Worm (Caenorhabditis elegans): ENCODE data around the gene vps-24.
A peak's percentile ranks its signal among the peaks of the same experiment; 100 is the strongest.

vps-24 gene

DNA sequence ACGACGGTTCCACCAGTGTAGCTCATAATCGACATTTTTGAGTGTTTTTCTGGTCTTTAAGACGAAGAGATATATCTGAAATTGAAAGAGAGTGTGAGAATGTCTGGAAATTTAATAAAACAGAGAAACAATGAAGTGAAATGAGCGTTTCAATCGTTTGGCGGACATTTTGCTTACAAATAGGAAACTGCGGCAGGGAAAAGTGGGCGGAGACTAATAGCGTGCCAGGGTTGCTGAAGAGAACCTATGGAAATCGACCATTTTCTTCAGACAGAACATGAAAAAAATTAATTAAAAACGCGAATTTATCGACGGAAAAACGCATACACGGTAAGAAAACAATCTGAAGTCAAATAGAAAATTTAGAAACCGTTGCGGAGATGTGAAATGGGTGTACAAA lies 38.4 kb upstream of the vps-24 start, which contains the start of gene pbs-3 (continued):
- TF ChIP-seq madf-9 (GFP tag; conservative IDR thresholded peaks at IDR 0.05) (no peak), lin-13 (GFP tag; optimal IDR thresholded peaks at IDR 0.05) (peak; percentile 58), cey-2 (tag; optimal IDR thresholded peaks at IDR 0.05; ENCODE audit: borderline replicate concordance, insufficient read depth) (no peak), ctbp-1 (GFP tag; IDR thresholded peaks at IDR 0.05) (no peak), gei-8 (GFP tag; optimal IDR thresholded peaks at IDR 0.05) (no peak), nhr-237 (tag; optimal IDR thresholded peaks at IDR 0.05) (no peak), pha-4 (GFP tag; IDR thresholded peaks at IDR 0.05) (no peak), pha-4 (tag; optimal IDR thresholded peaks at IDR 0.05) (no peak), lir-3 (tag; optimal IDR thresholded peaks at IDR 0.05) (no peak), T26A8.4 (GFP tag; IDR thresholded peaks at IDR 0.05) (no peak), tra-1 (GFP tag; IDR thresholded peaks at IDR 0.05) (no peak), ZK546.5 (tag; optimal IDR thresholded peaks at IDR 0.05) (no peak), snpc-4 (tag; optimal IDR thresholded peaks at IDR 0.05) (no peak), nhr-41 (GFP tag; IDR thresholded peaks at IDR 0.05) (no peak), unc-39 (tag; optimal IDR thresholded peaks at IDR 0.05) (no peak), Y75B8A.6 (GFP tag; IDR thresholded peaks at IDR 0.05) (no peak), ama-1 (optimal IDR thresholded peaks at IDR 0.05) (peak; percentile 66), nhr-28 (tag; optimal IDR thresholded peaks at IDR 0.05) (peak; percentile 62), nhr-10 (tag; optimal IDR thresholded peaks at IDR 0.05) (no peak), mxl-3 (GFP tag; optimal IDR thresholded peaks at IDR 0.05) (peak; percentile 12), dpl-1 (GFP tag; optimal IDR thresholded peaks at IDR 0.05) (peak; percentile 67), hlh-30 (tag; optimal IDR thresholded peaks at IDR 0.05; ENCODE audit: insufficient read depth) (no peak), dve-1 (tag; optimal IDR thresholded peaks at IDR 0.05; ENCODE audit: insufficient read depth) (peak; percentile 66), snpc-1.2 (GFP tag; IDR thresholded peaks at IDR 0.05) (no peak), duxl-1 (tag; optimal IDR thresholded peaks at IDR 0.05; ENCODE audit: poor library complexity) (no peak)

DNA sequence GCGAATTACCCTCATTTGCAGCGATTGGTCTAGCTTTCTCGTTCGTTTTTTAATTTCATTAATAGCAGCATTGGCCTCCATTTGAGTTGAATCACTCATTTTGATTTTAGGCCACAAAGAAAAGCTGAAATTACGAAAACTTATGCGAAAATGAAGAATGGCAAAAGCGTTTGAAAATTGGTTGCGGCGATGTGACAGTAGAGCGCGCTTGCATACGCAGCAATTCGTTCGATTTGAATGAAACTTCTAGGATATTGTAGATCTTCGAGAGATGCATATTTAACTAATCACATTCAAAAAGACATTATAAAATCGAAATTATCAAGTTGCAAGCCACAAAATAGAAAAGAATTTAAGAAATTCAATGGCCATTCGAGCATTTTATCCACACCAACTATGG lies 34.1 kb upstream of the vps-24 start, which contains the start of gene ulp-2:
TSS of gene ulp-2 (minus strand) at position 158 of the 400 bp plus-strand sequence.
- TF ChIP-seq hlh-11 (tag; optimal IDR thresholded peaks at IDR 0.05) (no peak), snpc-4 (tag; optimal IDR thresholded peaks at IDR 0.05) (no peak), nhr-6 (tag; optimal IDR thresholded peaks at IDR 0.05) (no peak), jun-1 (tag; optimal IDR thresholded peaks at IDR 0.05) (no peak), aha-1 (tag) (peak; percentile 96), ceh-82 (tag; optimal IDR thresholded peaks at IDR 0.05) (no peak), arid-1 (GFP tag; conservative IDR thresholded peaks at IDR 0.05) (no peak), spr-1 (tag; optimal IDR thresholded peaks at IDR 0.05) (no peak), dpl-1 (GFP tag; optimal IDR thresholded peaks at IDR 0.05) (peak; percentile 14), ceh-62 (tag; optimal IDR thresholded peaks at IDR 0.05) (no peak), lsy-2 (tag; optimal IDR thresholded peaks at IDR 0.05) (peak in 1 of 2 experiments; percentile 53), snpc-1.2 (GFP tag; IDR thresholded peaks at IDR 0.05) (no peak), gei-8 (GFP tag; optimal IDR thresholded peaks at IDR 0.05) (no peak), nhr-42 (GFP tag; IDR thresholded peaks at IDR 0.05) (no peak), lir-3 (tag; optimal IDR thresholded peaks at IDR 0.05) (no peak), ZK546.5 (tag; optimal IDR thresholded peaks at IDR 0.05) (no peak), lin-39 (tag; optimal IDR thresholded peaks at IDR 0.05) (no peak), D1046.2 (GFP tag; IDR thresholded peaks at IDR 0.05) (no peak), nhr-25 (tag; optimal IDR thresholded peaks at IDR 0.05; ENCODE audit: borderline replicate concordance, insufficient read depth) (no peak)

DNA sequence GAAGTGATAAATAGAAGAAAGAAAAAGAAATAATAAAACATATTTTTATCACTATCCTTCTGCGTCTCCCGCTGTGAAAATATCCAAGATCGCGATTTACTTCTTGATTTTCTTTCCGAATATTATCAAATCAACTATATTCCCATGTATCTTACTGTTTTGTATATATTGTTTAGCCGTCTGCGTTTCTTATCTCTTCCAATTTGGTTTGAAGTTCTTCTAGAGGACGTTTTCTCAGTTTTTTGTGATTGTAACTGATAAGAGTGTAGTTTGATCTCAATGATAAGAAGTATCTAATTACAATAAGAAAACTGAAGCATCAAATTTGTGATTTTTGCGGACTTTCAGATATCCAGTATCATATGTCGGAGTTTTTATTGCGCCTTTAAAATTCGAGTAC lies 33.1 kb upstream of the vps-24 start:
- TF ChIP-seq spr-1 (tag; optimal IDR thresholded peaks at IDR 0.05) (no peak), dmd-8 (GFP tag; IDR thresholded peaks at IDR 0.05) (no peak), zip-2 (tag; optimal IDR thresholded peaks at IDR 0.05) (no peak), pqm-1 (tag; optimal IDR thresholded peaks at IDR 0.05) (peak; percentile 33), dmd-6 (GFP tag; IDR thresholded peaks at IDR 0.05) (peak; percentile 42; the same call in 1 of the 2 replicates), ceh-28 (tag; optimal IDR thresholded peaks at IDR 0.05) (no peak), nhr-28 (tag; optimal IDR thresholded peaks at IDR 0.05) (peak; percentile 83), aly-2 (tag; optimal IDR thresholded peaks at IDR 0.05) (no peak), fkh-10 (GFP tag; optimal IDR thresholded peaks at IDR 0.05) (no peak), mxl-3 (GFP tag; optimal IDR thresholded peaks at IDR 0.05) (no peak), mxl-2 (GFP tag; conservative IDR thresholded peaks at IDR 0.05) (no peak), snpc-4 (tag; optimal IDR thresholded peaks at IDR 0.05) (no peak), ceh-20 (GFP tag; IDR thresholded peaks at IDR 0.05) (no peak), nhr-42 (GFP tag; IDR thresholded peaks at IDR 0.05) (no peak), hlh-11 (tag; optimal IDR thresholded peaks at IDR 0.05) (peak; percentile 30), ctbp-1 (GFP tag; IDR thresholded peaks at IDR 0.05) (no peak), F44E2.7 (GFP tag; IDR thresholded peaks at IDR 0.05) (no peak), ceh-32 (tag; optimal IDR thresholded peaks at IDR 0.05; ENCODE audit: poor library complexity) (no peak)
